Worm (Caenorhabditis elegans) whole organism, L4 larva: Measurements from ENCODE around the gene C12D8.9.

Experiments used
- ZK546.5 ChIP-seq, 2 experiments: sonication (generic microtip); optimal IDR thresholded peaks; 2 replicates each; lab custom pipeline; 2017; ENCODE audit warnings: missing biosample characterization in 2 of 2, missing genetic modification characterization in 2 of 2
- ama-1 ChIP-seq: fragments of 150-350 bp; optimal IDR thresholded peaks from 2 replicates; lab custom pipeline; 2014; ENCODE audit warnings: inconsistent platforms, mixed read lengths
- ceh-44 ChIP-seq: fragments of 200-800 bp; sonication (Bioruptor generic); IDR thresholded peaks from 2 replicates; pipeline ENCODE4 v1.3.6; 2022; ENCODE audit warnings: missing genetic modification reagents, missing genetic modification characterization, missing compliant biosample characterization
- ceh-82 ChIP-seq: sonication (generic microtip); optimal IDR thresholded peaks from 2 replicates; lab custom pipeline; 2017; ENCODE audit warnings: missing biosample characterization, missing genetic modification characterization
- hif-1 ChIP-seq, 2 experiments: sonication (generic microtip); optimal IDR thresholded peaks; 2 replicates each; lab custom pipeline; 2016 to 2017; ENCODE audit warnings: missing compliant biosample characterization in 2 of 2, missing genetic modification characterization in 2 of 2, missing genetic modification reagents in 2 of 2, missing genotype in 2 of 2, mild to moderate bottlenecking in 1 of 2
- lin-38 ChIP-seq: fragments of 200-800 bp; sonication (Bioruptor generic); IDR thresholded peaks from 2 replicates; pipeline ENCODE4 v1.3.6; 2022; ENCODE audit warnings: missing genetic modification reagents, missing genetic modification characterization, missing compliant biosample characterization
- mep-1 ChIP-seq: fragments of 150-350 bp; sonication (generic microtip); optimal IDR thresholded peaks from 3 replicates; lab custom pipeline; 2014; ENCODE audit warnings: missing biosample characterization, missing genetic modification characterization
- nhr-237 ChIP-seq: sonication (generic microtip); optimal IDR thresholded peaks from 2 replicates; lab custom pipeline; 2017; ENCODE audit warnings: missing biosample characterization, missing genetic modification characterization
- set-16 ChIP-seq: fragments of 200-800 bp; sonication (Bioruptor generic); IDR thresholded peaks from 2 replicates; pipeline ENCODE4 v1.3.6; 2022; ENCODE audit warnings: missing genetic modification reagents, missing genetic modification characterization, missing compliant biosample characterization
- spr-3 ChIP-seq: fragments of 200-800 bp; sonication (Bioruptor generic); optimal IDR thresholded peaks from 2 replicates; lab custom pipeline; 2018; ENCODE audit warnings: mild to moderate bottlenecking, missing genetic modification characterization, missing compliant biosample characterization
- unc-62 ChIP-seq, 3 experiments: fragments of 150-350 bp in 1 of 3; sonication (generic microtip); optimal IDR thresholded peaks in 2 of 3; peaks in 1 of 3; 1 replicate in 1 of 3; 2 replicates in 2 of 3; lab custom pipeline; 2014 to 2017; ENCODE audit warnings: missing biosample characterization in 3 of 3, missing genetic modification characterization in 3 of 3, missing genetic modification reagents in 3 of 3, missing genotype in 1 of 3

DNA sequence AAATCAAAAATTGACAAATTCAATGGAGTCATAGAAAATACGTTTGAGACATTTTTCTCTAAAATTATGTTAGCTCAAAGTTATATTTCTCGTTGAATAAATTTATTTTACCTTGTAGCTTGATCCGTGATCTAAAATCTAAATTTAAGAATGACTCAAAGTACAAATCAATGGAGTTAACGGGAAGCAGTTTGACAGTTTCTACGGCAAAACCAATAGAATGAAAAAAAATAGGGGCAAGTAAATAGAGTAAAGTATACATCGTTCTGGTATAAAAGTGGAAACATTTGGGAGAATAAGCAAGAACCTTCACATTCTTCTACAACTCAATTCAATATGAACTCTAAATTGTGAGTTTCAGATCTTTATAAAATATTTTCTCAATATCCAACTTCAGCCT is 12.1 kb downstream of the C12D8.9 start, which contains the start of gene fipr-6:
- TF ChIP-seq set-16 (GFP tag; lab: Robert Waterston, UW) (no peak), ceh-44 (GFP tag; lab: Robert Waterston, UW) (no peak), unc-62 (GFP tag; optimal IDR thresholded peaks at IDR 0.05 in 1 of 2; lab: Kevin White, UChicago) (no peak), unc-62 (tag; optimal IDR thresholded peaks at IDR 0.05; lab: Kevin White, UChicago) (no peak), nhr-237 (tag; lab: Kevin White, UChicago) (no peak), ceh-82 (tag; lab: Kevin White, UChicago) (no peak), lin-38 (GFP tag; lab: Robert Waterston, UW) (no peak), hif-1 (tag; optimal IDR thresholded peaks at IDR 0.05; lab: Kevin White, UChicago) (no peak), ama-1 (lab: Kevin White, UChicago) (no peak), mep-1 (tag; lab: Kevin White, UChicago) (no peak), ZK546.5 (tag; optimal IDR thresholded peaks at IDR 0.05; lab: Kevin White, UChicago) (no peak), spr-3 (no peak)
